Fruit fly (Drosophila melanogaster) whole organism, wandering third instar larva: Measurements from ENCODE around the gene CG43740.

Experiments
- Abd-B ChIP-seq: fragments of >200 bp; optimal IDR thresholded peaks from 2 replicates; lab custom pipeline; 2017; ENCODE audit warnings: missing biosample characterization, missing genetic modification characterization
- CG32264 ChIP-seq: fragments of 200-800 bp; sonication (Bioruptor generic); optimal IDR thresholded peaks from 2 replicates; lab custom pipeline; 2016; ENCODE audit warnings: missing biosample characterization, missing genetic modification characterization
- CG9705 ChIP-seq: fragments of 200-800 bp; sonication (Bioruptor generic); optimal IDR thresholded peaks from 2 replicates; lab custom pipeline; 2018; ENCODE audit warnings: missing biosample characterization, mild to moderate bottlenecking, missing genetic modification characterization
- CrebA ChIP-seq: fragments of 200-800 bp; sonication (Bioruptor generic); optimal IDR thresholded peaks from 2 replicates; lab custom pipeline; 2016; ENCODE audit warnings: missing biosample characterization, mild to moderate bottlenecking, missing genetic modification characterization, borderline replicate concordance
- Dfd ChIP-seq: fragments of >200 bp; optimal IDR thresholded peaks from 2 replicates; lab custom pipeline; 2017; ENCODE audit warnings: missing biosample characterization, missing genetic modification characterization
- Dif ChIP-seq: fragments of 200-275, 200-300 bp; sonication (Bioruptor generic); optimal IDR thresholded peaks from 2 replicates; lab custom pipeline; 2018; ENCODE audit warnings: missing biosample characterization, missing genetic modification characterization; ENCODE audit not compliant: partially characterized antibody
- GATAd ChIP-seq: sonication (Bioruptor generic); optimal IDR thresholded peaks from 2 replicates; lab custom pipeline; 2016; ENCODE audit warnings: missing biosample characterization, missing genetic modification characterization
- HLH106 ChIP-seq: fragments of 200-800 bp; optimal IDR thresholded peaks from 3 replicates; lab custom pipeline; 2019; ENCODE audit warnings: missing biosample characterization, mild to moderate bottlenecking, missing genetic modification characterization, moderate library complexity
- Hr78 ChIP-seq: fragments of >200 bp; optimal IDR thresholded peaks from 2 replicates; lab custom pipeline; 2017; ENCODE audit warnings: missing biosample characterization, missing genetic modification characterization
- Hr83 ChIP-seq: fragments of 200-300 bp; sonication (Bioruptor generic); optimal IDR thresholded peaks from 2 replicates; lab custom pipeline; 2016; ENCODE audit warnings: missing biosample characterization, mild to moderate bottlenecking, missing genetic modification characterization, moderate library complexity; ENCODE audit not compliant: poor library complexity, severe bottlenecking
- Mio ChIP-seq: sonication (Bioruptor generic); optimal IDR thresholded peaks from 2 replicates; lab custom pipeline; 2016; ENCODE audit warnings: missing biosample characterization, missing genetic modification characterization
- Myc ChIP-seq: fragments of >200 bp; optimal IDR thresholded peaks from 2 replicates; lab custom pipeline; 2017
- N ChIP-seq: fragments of >200 bp; optimal IDR thresholded peaks from 2 replicates; lab custom pipeline; 2018; ENCODE audit warnings: missing biosample characterization, missing external identifiers, missing genetic modification characterization
- OdsH ChIP-seq: fragments of 200-800 bp; sonication (Bioruptor generic); optimal IDR thresholded peaks from 2 replicates; lab custom pipeline; 2016; ENCODE audit warnings: missing biosample characterization, mild to moderate bottlenecking, missing genetic modification characterization
- Rel ChIP-seq, 2 experiments: fragments of 200-800 bp; sonication (Bioruptor generic) in 1 of 2; optimal IDR thresholded peaks; 2 replicates in 1 of 2; 3 replicates in 1 of 2; lab custom pipeline; 2016 to 2019; ENCODE audit warnings: mild to moderate bottlenecking in 2 of 2, missing biosample characterization in 2 of 2, missing genetic modification characterization in 2 of 2, moderate library complexity in 1 of 2
- Sp1 ChIP-seq: fragments of 200-800 bp; sonication (Bioruptor generic); optimal IDR thresholded peaks from 3 replicates; lab custom pipeline; 2019; ENCODE audit warnings: missing biosample characterization, mild to moderate bottlenecking, missing genetic modification characterization, moderate library complexity
- br ChIP-seq: fragments of 200-800 bp; sonication (Bioruptor generic); optimal IDR thresholded peaks from 2 replicates; lab custom pipeline; 2016; ENCODE audit warnings: missing biosample characterization, missing genetic modification characterization
- brk ChIP-seq: fragments of 200-800 bp; sonication (Bioruptor generic); optimal IDR thresholded peaks from 2 replicates; lab custom pipeline; 2016; ENCODE audit warnings: missing biosample characterization, mild to moderate bottlenecking, missing genetic modification characterization
- dl ChIP-seq, 2 experiments: fragments of 175-275, 200-275 bp in 1 of 2; fragments of 200-275 bp in 1 of 2; sonication (Bioruptor generic); optimal IDR thresholded peaks; lab custom pipeline; 2018; ENCODE audit warnings: mild to moderate bottlenecking in 2 of 2, missing biosample characterization in 2 of 2, missing genetic modification characterization in 2 of 2, moderate library complexity in 2 of 2; ENCODE audit not compliant: partially characterized antibody in 2 of 2, insufficient read depth in 1 of 2
- dmrt93B ChIP-seq: fragments of 200-800 bp; sonication (Bioruptor generic); optimal IDR thresholded peaks from 2 replicates; lab custom pipeline; 2018; ENCODE audit warnings: missing biosample characterization, mild to moderate bottlenecking, missing genetic modification characterization
- dsf ChIP-seq: sonication (Bioruptor generic); optimal IDR thresholded peaks from 2 replicates; lab custom pipeline; 2016; ENCODE audit warnings: missing biosample characterization, missing genetic modification characterization, borderline replicate concordance
- ey ChIP-seq: fragments of 200-800 bp; sonication (Bioruptor generic); optimal IDR thresholded peaks from 2 replicates; lab custom pipeline; 2016; ENCODE audit warnings: missing biosample characterization, missing genetic modification characterization
- foxo ChIP-seq, 2 experiments: fragments of 200-800 bp; sonication (Bioruptor generic); optimal IDR thresholded peaks; 2 replicates in 1 of 2; 3 replicates in 1 of 2; lab custom pipeline; 2016 to 2017; ENCODE audit warnings: missing biosample characterization in 2 of 2, missing genetic modification characterization in 2 of 2
- fru ChIP-seq: fragments of 200-800 bp; sonication (Bioruptor generic); optimal IDR thresholded peaks from 3 replicates; lab custom pipeline; 2016; ENCODE audit warnings: missing biosample characterization, mild to moderate bottlenecking, missing genetic modification characterization
- h ChIP-seq: fragments of 200-800 bp; sonication (Bioruptor generic); optimal IDR thresholded peaks from 3 replicates; lab custom pipeline; 2016; ENCODE audit warnings: missing biosample characterization, mild to moderate bottlenecking, missing genetic modification characterization
- lola ChIP-seq: fragments of >200 bp; optimal IDR thresholded peaks from 2 replicates; lab custom pipeline; 2017; ENCODE audit warnings: missing biosample characterization, missing genetic modification characterization
- pan ChIP-seq: fragments of >200 bp; optimal IDR thresholded peaks from 2 replicates; lab custom pipeline; 2017
- psq ChIP-seq: fragments of 200-800 bp; sonication (Bioruptor generic); optimal IDR thresholded peaks from 3 replicates; lab custom pipeline; 2017; ENCODE audit warnings: missing biosample characterization, mild to moderate bottlenecking, missing genetic modification characterization, moderate library complexity
- rgr ChIP-seq: fragments of 200-800 bp; sonication (Bioruptor generic); optimal IDR thresholded peaks from 3 replicates; lab custom pipeline; 2016; ENCODE audit warnings: missing biosample characterization, mild to moderate bottlenecking, missing genetic modification characterization
- sage ChIP-seq: fragments of 200-800 bp; sonication (Bioruptor generic); optimal IDR thresholded peaks from 2 replicates; lab custom pipeline; 2016; ENCODE audit warnings: missing biosample characterization, mild to moderate bottlenecking, missing genetic modification characterization
- sv ChIP-seq: fragments of 200-800 bp; sonication (Bioruptor generic); optimal IDR thresholded peaks from 3 replicates; lab custom pipeline; 2016; ENCODE audit warnings: missing biosample characterization, missing genetic modification characterization
- tai ChIP-seq: sonication (Bioruptor generic); optimal IDR thresholded peaks from 2 replicates; lab custom pipeline; 2016; ENCODE audit warnings: missing biosample characterization, missing genetic modification characterization
- usp ChIP-seq: fragments of >200 bp; optimal IDR thresholded peaks from 2 replicates; lab custom pipeline; 2017; ENCODE audit warnings: missing biosample characterization, missing genetic modification characterization
- woc ChIP-seq: sonication (Bioruptor generic); optimal IDR thresholded peaks from 2 replicates; lab custom pipeline; 2016; ENCODE audit warnings: missing biosample characterization, mild to moderate bottlenecking, missing genetic modification characterization

CG43740 gene

DNA sequence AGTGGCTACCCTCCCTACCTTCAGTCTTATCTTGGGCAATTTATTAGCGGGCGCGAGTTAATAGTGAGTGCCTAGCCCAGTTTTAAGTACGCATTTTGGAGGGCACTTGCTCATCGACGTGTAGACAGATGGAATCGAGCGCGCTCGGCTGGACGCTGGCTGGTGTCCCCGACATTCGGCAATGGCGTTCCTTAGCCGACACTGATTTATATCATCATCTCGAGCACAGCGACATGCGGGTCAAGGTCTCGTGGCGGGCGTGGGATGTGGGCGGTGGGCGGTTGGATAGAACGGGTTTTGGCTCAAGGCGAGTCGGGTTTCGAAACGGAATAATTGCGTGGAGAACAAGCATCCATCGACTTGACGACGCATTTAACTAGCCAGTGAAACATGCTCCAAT, 35.9 kb downstream of the CG43740 start:
- TF ChIP-seq dmrt93B (GFP tag; lab: Kevin White, UChicago) (no peak), sv (no peak), brk (GFP tag; lab: Kevin White, UChicago) (no peak), Hr78 (GFP tag; lab: Kevin White, UChicago) (no peak), fru (GFP tag; lab: Kevin White, UChicago) (no peak), dl (GFP tag; optimal IDR thresholded peaks at IDR 0.05; lab: Kevin White, UChicago; ENCODE audit: insufficient read depth in 1 of 2, partially characterized antibody in 2 of 2) (no peak)

DNA sequence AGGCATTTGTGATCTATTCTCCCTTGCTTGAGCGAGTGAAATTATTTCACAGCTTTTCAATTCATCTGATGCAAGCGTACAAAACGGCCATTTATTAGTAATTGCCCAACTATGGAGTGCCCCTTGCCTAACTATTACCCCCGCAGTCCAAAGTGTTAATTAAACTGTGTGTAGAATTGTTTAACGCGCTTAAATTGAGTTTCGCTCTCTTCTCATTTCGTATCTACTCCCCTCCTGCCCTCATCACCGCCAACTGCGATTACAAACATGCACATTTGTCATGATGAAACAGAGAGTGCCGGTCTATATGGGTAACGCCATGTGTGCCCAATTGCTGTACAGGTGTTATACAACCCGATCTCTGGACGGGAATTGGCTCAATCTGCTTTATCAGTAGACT, 36.3 kb downstream of the CG43740 start:
- TF ChIP-seq foxo (GFP tag; optimal IDR thresholded peaks at IDR 0.05; lab: Kevin White, UChicago) (no peak), Rel (GFP tag; optimal IDR thresholded peaks at IDR 0.05; lab: Kevin White, UChicago) (no peak), Rel (tag; optimal IDR thresholded peaks at IDR 0.05; lab: Kevin White, UChicago) (no peak), h (GFP tag; lab: Kevin White, UChicago) (no peak), CG9705 (no peak), dl (GFP tag; optimal IDR thresholded peaks at IDR 0.05; lab: Kevin White, UChicago; ENCODE audit: insufficient read depth in 1 of 2, partially characterized antibody in 2 of 2) (no peak), N (GFP tag; lab: Kevin White, UChicago) (no peak), CG32264 (GFP tag; lab: Kevin White, UChicago) (no peak), Mio (GFP tag; lab: Kevin White, UChicago) (no peak), br (GFP tag; lab: Kevin White, UChicago) (no peak), OdsH (GFP tag; lab: Kevin White, UChicago) (no peak), GATAd (no peak)

DNA sequence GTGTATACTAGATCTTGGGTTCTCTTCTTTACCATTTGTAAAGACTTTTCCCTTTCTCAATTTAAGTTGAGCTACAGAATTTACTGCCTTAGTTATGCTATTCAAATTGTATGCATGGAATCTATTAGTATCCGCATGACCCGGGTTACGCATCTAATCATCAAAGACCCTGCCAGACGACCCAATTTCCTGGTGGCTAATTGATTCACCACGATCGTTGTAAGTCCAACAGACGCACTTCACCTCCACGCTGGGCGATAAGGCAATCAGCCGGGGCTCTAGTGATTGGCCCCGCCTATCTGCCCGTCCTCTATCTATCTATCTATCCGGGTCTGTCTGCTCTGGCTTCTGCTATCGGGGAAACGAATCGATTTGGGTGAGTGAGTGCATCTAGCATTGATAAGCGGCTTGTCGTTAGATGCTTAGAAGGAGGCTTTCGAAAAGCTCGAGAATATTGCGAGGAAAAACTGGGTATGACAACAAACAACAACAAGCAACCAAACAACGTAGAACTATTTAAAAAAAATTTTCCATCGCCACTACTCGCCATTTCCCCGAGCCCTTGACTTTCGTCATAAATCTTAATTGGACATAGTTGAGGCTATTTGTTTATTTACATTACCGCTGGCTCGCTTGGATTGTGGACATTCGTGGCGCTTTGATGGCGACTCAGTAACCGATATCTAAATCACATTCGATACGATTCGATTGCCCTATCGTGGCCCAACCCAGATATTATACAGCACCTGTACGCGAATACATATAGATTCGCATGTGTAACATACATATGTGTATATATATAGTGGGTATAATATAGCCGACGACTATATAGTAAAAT, 37.0 kb downstream of the CG43740 start:
- no peak for TF ChIP-seq pan (lab: Kevin White, UChicago)
- no peak for TF ChIP-seq Sp1 (GFP tag; lab: Kevin White, UChicago)
- TF ChIP-seq CG32264 (GFP tag; lab: Kevin White, UChicago): no peak
- no peak for TF ChIP-seq fru (GFP tag; lab: Kevin White, UChicago)
- no peak for TF ChIP-seq OdsH (GFP tag; lab: Kevin White, UChicago)
- no peak for TF ChIP-seq brk (GFP tag; lab: Kevin White, UChicago)
- no peak for TF ChIP-seq usp (GFP tag; lab: Kevin White, UChicago)
- TF ChIP-seq foxo (GFP tag; optimal IDR thresholded peaks at IDR 0.05; lab: Kevin White, UChicago): no peak

DNA sequence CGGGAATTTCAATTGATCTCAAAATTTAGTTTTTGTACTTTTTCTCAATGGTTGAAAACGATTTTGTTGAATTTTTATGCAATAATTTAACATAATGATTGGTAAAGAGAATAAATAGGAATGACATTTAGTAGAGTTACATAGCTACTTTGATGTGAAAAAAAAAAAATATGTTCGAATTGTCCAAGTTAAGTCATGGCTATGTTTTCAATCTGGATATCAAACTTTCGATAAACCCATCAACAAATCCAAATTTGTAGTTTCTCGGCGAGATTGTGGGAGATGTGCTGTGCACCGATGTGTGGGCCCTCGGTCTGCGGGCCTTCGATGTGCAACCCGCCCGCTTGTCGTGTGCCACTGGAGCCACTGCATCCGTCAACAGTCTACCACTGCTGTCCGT, 41.8 kb downstream of the CG43740 start, which contains the start of the genes CG32686 and CG2898:
TSS of gene CG32686 (minus strand) at position 101 of the 400 bp plus-strand sequence.
TSS of gene CG2898 (plus strand) at position 159 of the 400 bp plus-strand sequence.
- no peak for TF ChIP-seq sv
- no peak for TF ChIP-seq rgr (GFP tag; lab: Kevin White, UChicago)
- TF ChIP-seq N (GFP tag; lab: Kevin White, UChicago): no peak
- TF ChIP-seq Rel (GFP tag; optimal IDR thresholded peaks at IDR 0.05; lab: Kevin White, UChicago): no peak
- no peak for TF ChIP-seq Rel (tag; optimal IDR thresholded peaks at IDR 0.05; lab: Kevin White, UChicago)
- no peak for TF ChIP-seq dl (GFP tag; optimal IDR thresholded peaks at IDR 0.05; lab: Kevin White, UChicago; ENCODE audit: insufficient read depth in 1 of 2, partially characterized antibody in 2 of 2)
- no peak for TF ChIP-seq GATAd
- TF ChIP-seq dsf (GFP tag; lab: Kevin White, UChicago): no peak
- no peak for TF ChIP-seq Myc
- TF ChIP-seq Mio (GFP tag; lab: Kevin White, UChicago): no peak
- TF ChIP-seq usp (GFP tag; lab: Kevin White, UChicago): no peak
- TF ChIP-seq woc (GFP tag; lab: Kevin White, UChicago): no peak
- no peak for TF ChIP-seq psq
- no peak for TF ChIP-seq dmrt93B (GFP tag; lab: Kevin White, UChicago)
- TF ChIP-seq lola (GFP tag; lab: Kevin White, UChicago): no peak
- no peak for TF ChIP-seq Hr83
- TF ChIP-seq HLH106 (tag; lab: Kevin White, UChicago): no peak
- no peak for TF ChIP-seq Dif
- TF ChIP-seq CG32264 (GFP tag; lab: Kevin White, UChicago): no peak
- TF ChIP-seq Dfd: no peak

DNA sequence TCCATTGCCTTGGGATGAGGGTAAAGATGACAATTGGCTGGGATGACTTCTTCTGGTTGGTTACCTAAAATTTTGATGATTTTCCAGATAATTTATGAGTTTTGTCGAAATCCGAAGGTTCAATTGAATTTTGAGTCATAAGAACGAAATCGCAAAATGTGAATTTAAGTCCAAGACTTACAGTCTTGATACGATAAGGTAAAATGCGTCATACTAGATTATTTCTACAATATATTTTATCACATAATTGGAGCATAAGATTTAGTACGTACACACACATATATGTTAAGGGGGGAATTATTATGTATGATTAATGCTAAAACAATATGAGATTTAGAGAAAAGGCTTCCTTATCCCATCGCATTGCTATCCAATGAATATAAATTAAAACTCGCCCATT, 47.8 kb downstream of the CG43740 start, which contains the start of gene CG32681:
TSS of gene CG32681 (minus strand) at position 101 of the 400 bp plus-strand sequence.
- TF ChIP-seq sv: no peak
- no peak for TF ChIP-seq CrebA (GFP tag; lab: Kevin White, UChicago)
- TF ChIP-seq tai: no peak
- TF ChIP-seq N (GFP tag; lab: Kevin White, UChicago): no peak
- no peak for TF ChIP-seq Hr83
- TF ChIP-seq ey (GFP tag; lab: Kevin White, UChicago): no peak
- TF ChIP-seq brk (GFP tag; lab: Kevin White, UChicago): no peak
- TF ChIP-seq Abd-B (GFP tag; lab: Kevin White, UChicago): no peak
- TF ChIP-seq Sp1 (GFP tag; lab: Kevin White, UChicago): no peak
- no peak for TF ChIP-seq Myc
- no peak for TF ChIP-seq pan (lab: Kevin White, UChicago)
- TF ChIP-seq GATAd: no peak
- TF ChIP-seq dl (GFP tag; optimal IDR thresholded peaks at IDR 0.05; lab: Kevin White, UChicago; ENCODE audit: insufficient read depth in 1 of 2, partially characterized antibody in 2 of 2): no peak
- TF ChIP-seq Mio (GFP tag; lab: Kevin White, UChicago): no peak
- TF ChIP-seq psq: no peak
- no peak for TF ChIP-seq sage (GFP tag; lab: Kevin White, UChicago)
- no peak for TF ChIP-seq fru (GFP tag; lab: Kevin White, UChicago)
- TF ChIP-seq CG32264 (GFP tag; lab: Kevin White, UChicago): no peak
